Worm (Caenorhabditis elegans) whole organism, L4 larva: ENCODE results near the gene taf-6.2.

ENCODE experiments used
- D1046.2 ChIP-seq: fragments of 200-800 bp; sonication (Bioruptor generic); IDR thresholded peaks from 2 replicates; pipeline ENCODE4 v1.3.6; 2022; ENCODE audit warnings: missing genetic modification characterization, missing compliant biosample characterization
- F49E8.2 ChIP-seq: sonication (generic microtip); optimal IDR thresholded peaks from 2 replicates; lab custom pipeline; 2016; ENCODE audit warnings: missing compliant biosample characterization, mild to moderate bottlenecking, missing genetic modification characterization, borderline replicate concordance
- R02D3.7 ChIP-seq: fragments of 150-350 bp; sonication (generic microtip); optimal IDR thresholded peaks from 3 replicates; lab custom pipeline; 2014; ENCODE audit warnings: missing biosample characterization, missing genetic modification characterization
- Y5F2A.4 ChIP-seq: fragments of 200-800 bp; sonication (Bioruptor generic); optimal IDR thresholded peaks from 2 replicates; lab custom pipeline; 2018; ENCODE audit warnings: mild to moderate bottlenecking, missing genetic modification characterization, missing compliant biosample characterization
- Y75B8A.6 ChIP-seq: fragments of 200-800 bp; sonication (Bioruptor generic); IDR thresholded peaks from 2 replicates; pipeline ENCODE4 v1.3.6; 2022; ENCODE audit warnings: missing genetic modification reagents, missing genetic modification characterization, missing compliant biosample characterization
- daf-19 ChIP-seq: fragments of 200-800 bp; sonication (Bioruptor generic); conservative IDR thresholded peaks from 2 replicates; pipeline ENCODE4 v1.3.6; 2022; ENCODE audit warnings: missing genetic modification characterization, missing compliant biosample characterization
- dmd-8 ChIP-seq: fragments of 200-800 bp; sonication (Bioruptor generic); IDR thresholded peaks from 2 replicates; pipeline ENCODE4 v1.3.6; 2022; ENCODE audit warnings: missing genetic modification characterization, missing compliant biosample characterization
- dmd-9 ChIP-seq: fragments of 200-800 bp; sonication (Bioruptor generic); IDR thresholded peaks from 2 replicates; pipeline ENCODE4 v1.3.6; 2022; ENCODE audit warnings: missing genetic modification reagents, missing genetic modification characterization, missing compliant biosample characterization
- duxl-1 ChIP-seq: sonication (generic microtip); optimal IDR thresholded peaks from 2 replicates; lab custom pipeline; 2016; ENCODE audit warnings: mild to moderate bottlenecking, missing genetic modification characterization, moderate library complexity, missing compliant biosample characterization; ENCODE audit not compliant: poor library complexity
- dve-1 ChIP-seq: sonication (generic microtip); optimal IDR thresholded peaks from 2 replicates; lab custom pipeline; 2017; ENCODE audit warnings: antibody characterized with exemption, mild to moderate bottlenecking, missing genetic modification characterization, missing compliant biosample characterization; ENCODE audit not compliant: insufficient read depth
- egl-43 ChIP-seq: fragments of 200-800 bp; sonication (Bioruptor generic); IDR thresholded peaks from 2 replicates; pipeline ENCODE4 v1.3.6; 2022; ENCODE audit warnings: missing genetic modification reagents, missing genetic modification characterization, missing compliant biosample characterization
- fkh-10 ChIP-seq: fragments of 150-350 bp; optimal IDR thresholded peaks from 2 replicates; lab custom pipeline; 2014; ENCODE audit warnings: missing biosample characterization, missing genetic modification reagents, missing genetic modification characterization
- fos-1 ChIP-seq: fragments of 150-350 bp; optimal IDR thresholded peaks from 2 replicates; lab custom pipeline; 2014; ENCODE audit warnings: missing biosample characterization, missing genetic modification characterization
- gei-8 ChIP-seq: fragments of 200-800 bp; sonication (Bioruptor generic); optimal IDR thresholded peaks from 2 replicates; lab custom pipeline; 2018; ENCODE audit warnings: mild to moderate bottlenecking, missing genetic modification characterization, missing compliant biosample characterization
- lim-7 ChIP-seq: fragments of 200-800 bp; sonication (Bioruptor generic); IDR thresholded peaks from 2 replicates; pipeline ENCODE4 v1.3.6; 2022; ENCODE audit warnings: missing genetic modification characterization, missing compliant biosample characterization
- lin-29 ChIP-seq: fragments of 200-800 bp; sonication (Bioruptor generic); IDR thresholded peaks from 2 replicates; pipeline ENCODE4 v1.3.6; 2022; ENCODE audit warnings: missing genetic modification reagents, missing genetic modification characterization, missing compliant biosample characterization
- lin-38 ChIP-seq: fragments of 200-800 bp; sonication (Bioruptor generic); IDR thresholded peaks from 2 replicates; pipeline ENCODE4 v1.3.6; 2022; ENCODE audit warnings: missing genetic modification reagents, missing genetic modification characterization, missing compliant biosample characterization
- lir-3 ChIP-seq: sonication (generic microtip); optimal IDR thresholded peaks from 2 replicates; lab custom pipeline; 2016; ENCODE audit warnings: mild to moderate bottlenecking, missing genetic modification characterization, missing compliant biosample characterization
- madf-5 ChIP-seq, 2 experiments: fragments of 200-800 bp; sonication (Bioruptor generic); IDR thresholded peaks; 2 replicates each; pipeline ENCODE4 v1.3.6; 2022; ENCODE audit warnings: missing compliant biosample characterization in 2 of 2, missing genetic modification characterization in 2 of 2
- mep-1 ChIP-seq: fragments of 150-350 bp; sonication (generic microtip); optimal IDR thresholded peaks from 3 replicates; lab custom pipeline; 2014; ENCODE audit warnings: missing biosample characterization, missing genetic modification characterization
- nhr-6 ChIP-seq: fragments of 150-350 bp; optimal IDR thresholded peaks from 2 replicates; lab custom pipeline; 2014; ENCODE audit warnings: missing biosample characterization, missing genetic modification characterization
- pha-4 ChIP-seq, 2 experiments: fragments of 150-350 bp in 1 of 2; fragments of 200-800 bp in 1 of 2; sonication (Bioruptor generic) in 1 of 2; IDR thresholded peaks in 1 of 2; optimal IDR thresholded peaks in 1 of 2; 2 replicates each; pipeline versions ENCODE4 v1.3.6 to Lab custom; 2014 to 2022; ENCODE audit warnings: missing genetic modification characterization in 2 of 2, missing genetic modification reagents in 2 of 2, missing biosample characterization in 1 of 2, missing compliant biosample characterization in 1 of 2
- php-3 ChIP-seq: fragments of 200-800 bp; sonication (Bioruptor generic); IDR thresholded peaks from 2 replicates; pipeline ENCODE4 v1.3.6; 2022; ENCODE audit warnings: missing genetic modification reagents, missing genetic modification characterization, missing compliant biosample characterization
- rbr-2 ChIP-seq: sonication (generic microtip); optimal IDR thresholded peaks from 2 replicates; lab custom pipeline; 2016; ENCODE audit warnings: missing genotype, missing genetic modification characterization, missing compliant biosample characterization
- set-16 ChIP-seq: fragments of 200-800 bp; sonication (Bioruptor generic); IDR thresholded peaks from 2 replicates; pipeline ENCODE4 v1.3.6; 2022; ENCODE audit warnings: missing genetic modification reagents, missing genetic modification characterization, missing compliant biosample characterization
- snpc-4 ChIP-seq: fragments of 150-350 bp; optimal IDR thresholded peaks from 2 replicates; lab custom pipeline; 2014; ENCODE audit warnings: missing biosample characterization, missing genetic modification characterization
- spr-1 ChIP-seq: sonication (generic microtip); optimal IDR thresholded peaks from 2 replicates; lab custom pipeline; 2016; ENCODE audit warnings: mild to moderate bottlenecking, missing genetic modification characterization, missing compliant biosample characterization
- spr-3 ChIP-seq: fragments of 200-800 bp; sonication (Bioruptor generic); optimal IDR thresholded peaks from 2 replicates; lab custom pipeline; 2018; ENCODE audit warnings: mild to moderate bottlenecking, missing genetic modification characterization, missing compliant biosample characterization
- unc-130 ChIP-seq: sonication (generic microtip); optimal IDR thresholded peaks from 2 replicates; lab custom pipeline; 2016; ENCODE audit warnings: missing genetic modification reagents, missing genetic modification characterization, missing compliant biosample characterization
- unc-39 ChIP-seq: sonication (generic microtip); optimal IDR thresholded peaks from 2 replicates; lab custom pipeline; 2017; ENCODE audit warnings: missing biosample characterization, missing genetic modification characterization
- unc-62 ChIP-seq, 3 experiments: fragments of 150-350 bp in 1 of 3; sonication (generic microtip); optimal IDR thresholded peaks in 2 of 3; peaks in 1 of 3; 1 replicate in 1 of 3; 2 replicates in 2 of 3; lab custom pipeline; 2014 to 2017; ENCODE audit warnings: missing biosample characterization in 3 of 3, missing genetic modification characterization in 3 of 3, missing genetic modification reagents in 3 of 3, missing genotype in 1 of 3
- zag-1 ChIP-seq: fragments of 150-350 bp; optimal IDR thresholded peaks from 2 replicates; lab custom pipeline; 2014; ENCODE audit warnings: missing biosample characterization, missing genetic modification characterization
- zfp-3 ChIP-seq: fragments of 200-800 bp; sonication (Bioruptor generic); conservative IDR thresholded peaks from 2 replicates; pipeline ENCODE4 v1.3.6; 2022; ENCODE audit warnings: missing genetic modification reagents, missing genetic modification characterization, missing compliant biosample characterization
- zip-2 ChIP-seq: fragments of 150-350 bp; optimal IDR thresholded peaks from 2 replicates; lab custom pipeline; 2014; ENCODE audit warnings: missing biosample characterization, missing genetic modification characterization
- ztf-7 ChIP-seq: fragments of 150-350 bp; optimal IDR thresholded peaks from 2 replicates; lab custom pipeline; 2014; ENCODE audit warnings: missing biosample characterization, missing genetic modification characterization

Gene taf-6.2

DNA sequence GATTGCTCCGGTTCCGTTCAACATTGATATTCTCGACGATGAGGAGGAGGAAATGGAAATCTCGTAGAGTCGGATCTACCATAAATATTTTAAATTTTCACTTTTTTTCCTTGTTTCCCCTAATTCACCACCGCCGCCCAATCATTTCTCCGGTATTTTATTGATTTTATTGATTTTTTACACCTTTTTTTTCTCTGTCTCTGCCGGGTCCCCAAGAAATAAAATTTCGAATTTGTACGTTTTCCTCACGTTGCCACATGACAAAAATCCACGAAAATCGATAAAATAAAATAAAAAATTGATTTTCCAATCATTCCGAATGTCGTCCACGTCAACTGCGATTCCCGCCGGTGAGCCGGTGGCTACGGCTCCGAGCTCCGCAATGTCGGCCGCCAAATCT, 3.7 kb upstream of the taf-6.2 start, which contains the start of gene Y37E11AL.2:
Gene Y37E11AL.2 (plus strand): TSS at position 301 of the 400 bp plus-strand sequence.
- TF ChIP-seq rbr-2: no peak
- no peak for TF ChIP-seq unc-130
- TF ChIP-seq duxl-1: no peak
- TF ChIP-seq egl-43 (GFP tag; lab: Robert Waterston, UW): no peak
- TF ChIP-seq ztf-7: no peak
- TF ChIP-seq lim-7: no peak
- no peak for TF ChIP-seq dmd-9
- no peak for TF ChIP-seq fos-1 (tag; lab: Kevin White, UChicago)
- TF ChIP-seq lir-3 (tag; lab: Kevin White, UChicago): no peak
- TF ChIP-seq fkh-10 (GFP tag; lab: Kevin White, UChicago): no peak
- no peak for TF ChIP-seq F49E8.2 (tag; lab: Kevin White, UChicago)
- TF ChIP-seq Y75B8A.6 (GFP tag; lab: Robert Waterston, UW): no peak
- TF ChIP-seq dmd-8 (GFP tag; lab: Robert Waterston, UW): no peak
- TF ChIP-seq php-3 (GFP tag; lab: Robert Waterston, UW): no peak
- no peak for TF ChIP-seq gei-8 (GFP tag; lab: Kevin White, UChicago)

DNA sequence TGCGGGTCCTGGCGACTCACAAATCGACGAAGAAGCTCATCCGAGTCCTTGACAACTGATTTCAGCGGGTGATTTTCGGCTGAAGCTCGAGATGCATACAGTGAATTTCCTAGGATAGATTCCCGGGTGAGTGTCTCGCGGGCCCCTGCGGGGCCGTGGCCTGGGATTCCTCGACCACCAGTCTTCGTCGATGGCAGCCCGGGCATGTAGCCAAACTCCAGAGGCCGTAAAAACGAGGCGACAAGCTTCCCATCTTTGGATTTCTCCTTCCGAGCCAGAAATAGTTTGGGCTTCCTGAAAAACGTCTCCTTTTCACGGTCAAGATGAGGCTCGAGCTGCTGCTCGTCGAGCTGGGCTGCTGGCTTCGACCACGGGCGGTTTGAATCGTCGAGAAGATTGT, 6.5 kb downstream of the taf-6.2 start:
- TF ChIP-seq set-16: peak; percentile 71
- no peak for TF ChIP-seq snpc-4 (tag; lab: Kevin White, UChicago)

DNA sequence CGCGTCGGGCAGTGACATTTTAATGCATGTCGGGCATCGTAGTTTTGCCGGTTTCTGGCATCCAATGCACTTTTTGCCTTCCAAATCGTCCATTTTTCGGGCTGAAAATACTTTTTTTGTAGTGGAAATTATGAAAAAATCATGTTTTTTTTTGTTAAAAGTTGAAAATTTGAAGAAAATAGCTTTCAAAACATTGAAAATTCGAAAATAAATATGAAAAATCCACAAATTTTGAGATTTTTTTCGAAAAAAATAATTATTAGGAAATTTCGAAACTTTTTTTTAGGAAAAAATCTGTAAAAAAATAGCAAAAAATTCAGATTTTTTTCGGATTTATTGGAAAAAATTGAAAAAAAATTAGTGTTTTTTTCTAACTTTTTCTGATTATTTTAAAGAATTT, 7.8 kb downstream of the taf-6.2 start, which contains the start of gene map-1:
Gene map-1 (minus strand): TSS at position 101 of the 400 bp plus-strand sequence.
- TF ChIP-seq unc-62 (GFP tag; optimal IDR thresholded peaks at IDR 0.05 in 1 of 2; lab: Kevin White, UChicago) (peak in 1 of 2 experiments; percentile 71), unc-62 (tag; optimal IDR thresholded peaks at IDR 0.05; lab: Kevin White, UChicago) (no peak), spr-1 (tag; lab: Kevin White, UChicago) (no peak), zip-2 (tag; lab: Kevin White, UChicago) (no peak), snpc-4 (tag; lab: Kevin White, UChicago) (no peak), lin-29 (GFP tag; lab: Robert Waterston, UW) (no peak)

DNA sequence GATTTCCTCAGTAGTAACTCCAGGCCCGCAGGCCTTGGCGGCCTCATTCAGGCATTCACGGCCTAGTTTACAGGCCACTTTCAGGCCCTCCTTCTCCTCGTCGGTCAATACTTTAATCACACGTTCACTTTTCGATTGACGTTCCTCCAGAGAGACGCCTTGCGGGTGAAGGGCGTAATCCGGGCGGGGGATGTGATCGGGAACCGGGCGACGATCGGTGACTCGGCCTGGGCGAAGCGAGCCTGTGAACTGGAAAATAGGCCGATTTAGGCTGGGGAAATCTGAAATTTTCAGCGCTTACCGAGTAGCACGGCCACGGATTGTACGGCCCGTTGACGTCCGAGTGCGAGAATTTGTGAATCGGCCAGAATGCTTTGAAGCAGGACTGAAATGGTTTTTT, 8.3 kb downstream of the taf-6.2 start:
- TF ChIP-seq set-16: peak; percentile 73
- TF ChIP-seq daf-19 (GFP tag; lab: Robert Waterston, UW): no peak
- no peak for TF ChIP-seq dve-1
- TF ChIP-seq D1046.2 (GFP tag; lab: Robert Waterston, UW): 0 out of 2 replicates have a peak, but pooled peaks have one; percentile 46

DNA sequence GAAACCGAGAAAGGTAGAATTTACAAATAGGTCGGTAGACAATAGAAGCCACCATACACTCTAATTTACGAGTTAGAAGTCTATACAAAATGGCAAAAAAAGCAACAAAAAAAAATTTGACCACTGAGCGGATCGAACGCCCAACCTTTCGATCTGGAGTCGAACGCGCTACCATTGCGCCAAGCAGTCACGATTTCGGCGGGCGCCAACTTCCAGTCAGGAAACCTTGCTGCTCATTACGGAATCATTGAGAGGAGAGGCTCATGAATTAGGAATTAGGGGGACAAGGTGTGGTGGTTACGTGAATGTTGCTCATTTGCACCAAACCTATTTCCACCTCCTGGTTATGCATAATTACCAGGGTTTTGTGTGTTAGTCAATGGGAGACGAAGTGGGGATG, 12.8 kb downstream of the taf-6.2 start:
- TF ChIP-seq egl-43 (GFP tag; lab: Robert Waterston, UW) (no peak), unc-39 (tag; lab: Kevin White, UChicago) (no peak), fos-1 (tag; lab: Kevin White, UChicago) (no peak), pha-4 (GFP tag; IDR thresholded peaks at IDR 0.05; lab: Robert Waterston, UW) (no peak), pha-4 (tag; optimal IDR thresholded peaks at IDR 0.05; lab: Kevin White, UChicago) (no peak), dve-1 (no peak), Y5F2A.4 (GFP tag; lab: Kevin White, UChicago) (no peak), ztf-7 (no peak), spr-1 (tag; lab: Kevin White, UChicago) (no peak), lir-3 (tag; lab: Kevin White, UChicago) (no peak), spr-3 (GFP tag; lab: Kevin White, UChicago) (no peak), madf-5 (GFP tag; IDR thresholded peaks at IDR 0.05; lab: Robert Waterston, UW) (no peak), R02D3.7 (tag; lab: Kevin White, UChicago) (no peak), mep-1 (no peak), zfp-3 (GFP tag; lab: Robert Waterston, UW) (no peak), lin-29 (GFP tag; lab: Robert Waterston, UW) (no peak), fkh-10 (GFP tag; lab: Kevin White, UChicago) (no peak), lin-38 (GFP tag; lab: Robert Waterston, UW) (no peak), zag-1 (tag; lab: Kevin White, UChicago) (no peak), daf-19 (GFP tag; lab: Robert Waterston, UW) (no peak), nhr-6 (tag; lab: Kevin White, UChicago) (no peak)
